Worm (Caenorhabditis elegans) whole organism, L4 larva: ENCODE measurements around the gene nlp-29.

Experiments
- F26F4.8 ChIP-seq: fragments of 200-800 bp; sonication (Bioruptor generic); conservative IDR thresholded peaks from 2 replicates; pipeline ENCODE4 v1.3.6; 2022; ENCODE audit warnings: missing genetic modification characterization, missing compliant biosample characterization
- F37D6.2 ChIP-seq: sonication (generic microtip); optimal IDR thresholded peaks from 2 replicates; lab custom pipeline; 2016; ENCODE audit warnings: mild to moderate bottlenecking, missing genetic modification characterization, missing compliant biosample characterization
- F49E8.2 ChIP-seq: sonication (generic microtip); optimal IDR thresholded peaks from 2 replicates; lab custom pipeline; 2016; ENCODE audit warnings: missing compliant biosample characterization, mild to moderate bottlenecking, missing genetic modification characterization, borderline replicate concordance
- R02D3.7 ChIP-seq: fragments of 150-350 bp; sonication (generic microtip); optimal IDR thresholded peaks from 3 replicates; lab custom pipeline; 2014; ENCODE audit warnings: missing biosample characterization, missing genetic modification characterization
- T26A8.4 ChIP-seq: fragments of 200-800 bp; sonication (Bioruptor generic); IDR thresholded peaks from 2 replicates; pipeline ENCODE4 v1.3.6; 2022; ENCODE audit warnings: missing genetic modification characterization, missing compliant biosample characterization
- ceh-28 ChIP-seq: fragments of 150-350 bp; optimal IDR thresholded peaks from 2 replicates; lab custom pipeline; 2014; ENCODE audit warnings: missing biosample characterization, missing genetic modification reagents, missing genetic modification characterization
- ceh-62 ChIP-seq: sonication (generic microtip); optimal IDR thresholded peaks from 2 replicates; lab custom pipeline; 2017; ENCODE audit warnings: missing biosample characterization, missing genetic modification characterization
- daf-12 ChIP-seq: fragments of 150-350 bp; optimal IDR thresholded peaks from 2 replicates; lab custom pipeline; 2014; ENCODE audit warnings: missing biosample characterization, missing genetic modification reagents, missing genetic modification characterization
- daf-16 ChIP-seq, 3 experiments: sonication (generic microtip); optimal IDR thresholded peaks; 2 replicates each; lab custom pipeline; 2016 to 2017; ENCODE audit warnings: missing genetic modification characterization in 3 of 3, missing genetic modification reagents in 3 of 3, mild to moderate bottlenecking in 2 of 3, missing compliant biosample characterization in 2 of 3, missing biosample characterization in 1 of 3, moderate library complexity in 1 of 3
- dve-1 ChIP-seq: sonication (generic microtip); optimal IDR thresholded peaks from 2 replicates; lab custom pipeline; 2017; ENCODE audit warnings: antibody characterized with exemption, mild to moderate bottlenecking, missing genetic modification characterization, missing compliant biosample characterization; ENCODE audit not compliant: insufficient read depth
- egl-43 ChIP-seq: fragments of 200-800 bp; sonication (Bioruptor generic); IDR thresholded peaks from 2 replicates; pipeline ENCODE4 v1.3.6; 2022; ENCODE audit warnings: missing genetic modification reagents, missing genetic modification characterization, missing compliant biosample characterization
- hif-1 ChIP-seq, 2 experiments: sonication (generic microtip); optimal IDR thresholded peaks; 2 replicates each; lab custom pipeline; 2016 to 2017; ENCODE audit warnings: missing compliant biosample characterization in 2 of 2, missing genetic modification characterization in 2 of 2, missing genetic modification reagents in 2 of 2, missing genotype in 2 of 2, mild to moderate bottlenecking in 1 of 2
- hlh-30 ChIP-seq: sonication (generic microtip); optimal IDR thresholded peaks from 2 replicates; lab custom pipeline; 2017; ENCODE audit warnings: antibody characterized with exemption, mild to moderate bottlenecking, missing genetic modification characterization, missing compliant biosample characterization; ENCODE audit not compliant: insufficient read depth
- lir-3 ChIP-seq: sonication (generic microtip); optimal IDR thresholded peaks from 2 replicates; lab custom pipeline; 2016; ENCODE audit warnings: mild to moderate bottlenecking, missing genetic modification characterization, missing compliant biosample characterization
- lsy-2 ChIP-seq, 2 experiments: fragments of 150-350 bp in 1 of 2; sonication (generic microtip) in 1 of 2; optimal IDR thresholded peaks; 2 replicates each; lab custom pipeline; 2014 to 2017; ENCODE audit warnings: missing biosample characterization in 2 of 2, missing genetic modification characterization in 2 of 2
- madf-9 ChIP-seq: fragments of 200-800 bp; sonication (Bioruptor generic); conservative IDR thresholded peaks from 2 replicates; pipeline ENCODE4 v1.3.6; 2022; ENCODE audit warnings: missing genetic modification reagents, missing genetic modification characterization, missing compliant biosample characterization
- mdl-1 ChIP-seq, 2 experiments: fragments of 150-350 bp in 1 of 2; sonication (generic microtip) in 1 of 2; optimal IDR thresholded peaks; 2 replicates each; lab custom pipeline; 2014 to 2017; ENCODE audit warnings: missing biosample characterization in 2 of 2, missing genetic modification characterization in 2 of 2
- mep-1 ChIP-seq: fragments of 150-350 bp; sonication (generic microtip); optimal IDR thresholded peaks from 3 replicates; lab custom pipeline; 2014; ENCODE audit warnings: missing biosample characterization, missing genetic modification characterization
- mes-2 ChIP-seq: sonication (generic microtip); optimal IDR thresholded peaks from 2 replicates; lab custom pipeline; 2016; ENCODE audit warnings: missing genotype, mild to moderate bottlenecking, missing genetic modification characterization, missing compliant biosample characterization; ENCODE audit not compliant: poor library complexity, severe bottlenecking
- mxl-2 ChIP-seq: fragments of 200-800 bp; sonication (Bioruptor generic); conservative IDR thresholded peaks from 2 replicates; pipeline ENCODE4 v1.3.6; 2022; ENCODE audit warnings: missing genetic modification reagents, missing genetic modification characterization, missing compliant biosample characterization
- nhr-10 ChIP-seq: fragments of 150-350 bp; optimal IDR thresholded peaks from 2 replicates; lab custom pipeline; 2014; ENCODE audit warnings: missing biosample characterization, missing genetic modification characterization
- nhr-11 ChIP-seq: fragments of 150-350 bp; optimal IDR thresholded peaks from 2 replicates; lab custom pipeline; 2014; ENCODE audit warnings: missing biosample characterization, missing genetic modification characterization
- nhr-28 ChIP-seq: fragments of 150-350 bp; optimal IDR thresholded peaks from 2 replicates; lab custom pipeline; 2014; ENCODE audit warnings: missing biosample characterization, missing genetic modification characterization
- nhr-41 ChIP-seq: fragments of 200-800 bp; sonication (Bioruptor generic); IDR thresholded peaks from 2 replicates; pipeline ENCODE4 v1.3.6; 2022; ENCODE audit warnings: missing genetic modification reagents, missing genetic modification characterization, missing compliant biosample characterization
- nhr-76 ChIP-seq: fragments of 150-350 bp; optimal IDR thresholded peaks from 2 replicates; lab custom pipeline; 2014; ENCODE audit warnings: missing biosample characterization, missing genetic modification characterization
- nhr-77 ChIP-seq: fragments of 150-350 bp; optimal IDR thresholded peaks from 2 replicates; lab custom pipeline; 2014; ENCODE audit warnings: missing biosample characterization, missing genetic modification characterization
- pha-4 ChIP-seq, 2 experiments: fragments of 150-350 bp in 1 of 2; fragments of 200-800 bp in 1 of 2; sonication (Bioruptor generic) in 1 of 2; IDR thresholded peaks in 1 of 2; optimal IDR thresholded peaks in 1 of 2; 2 replicates each; pipeline versions ENCODE4 v1.3.6 to Lab custom; 2014 to 2022; ENCODE audit warnings: missing genetic modification characterization in 2 of 2, missing genetic modification reagents in 2 of 2, missing biosample characterization in 1 of 2, missing compliant biosample characterization in 1 of 2
- rbr-2 ChIP-seq: sonication (generic microtip); optimal IDR thresholded peaks from 2 replicates; lab custom pipeline; 2016; ENCODE audit warnings: missing genotype, missing genetic modification characterization, missing compliant biosample characterization
- set-16 ChIP-seq: fragments of 200-800 bp; sonication (Bioruptor generic); IDR thresholded peaks from 2 replicates; pipeline ENCODE4 v1.3.6; 2022; ENCODE audit warnings: missing genetic modification reagents, missing genetic modification characterization, missing compliant biosample characterization
- skn-1 ChIP-seq: fragments of 150-350 bp; optimal IDR thresholded peaks from 2 replicates; lab custom pipeline; 2014; ENCODE audit warnings: missing biosample characterization, missing genetic modification characterization
- snpc-4 ChIP-seq: fragments of 150-350 bp; optimal IDR thresholded peaks from 2 replicates; lab custom pipeline; 2014; ENCODE audit warnings: missing biosample characterization, missing genetic modification characterization
- spr-1 ChIP-seq: sonication (generic microtip); optimal IDR thresholded peaks from 2 replicates; lab custom pipeline; 2016; ENCODE audit warnings: mild to moderate bottlenecking, missing genetic modification characterization, missing compliant biosample characterization
- tag-97 ChIP-seq: fragments of 200-800 bp; sonication (Bioruptor generic); IDR thresholded peaks from 2 replicates; pipeline ENCODE4 v1.3.6; 2022; ENCODE audit warnings: missing genetic modification characterization, missing compliant biosample characterization
- unc-130 ChIP-seq: sonication (generic microtip); optimal IDR thresholded peaks from 2 replicates; lab custom pipeline; 2016; ENCODE audit warnings: missing genetic modification reagents, missing genetic modification characterization, missing compliant biosample characterization
- unc-62 ChIP-seq, 3 experiments: fragments of 150-350 bp in 1 of 3; sonication (generic microtip); optimal IDR thresholded peaks in 2 of 3; peaks in 1 of 3; 1 replicate in 1 of 3; 2 replicates in 2 of 3; lab custom pipeline; 2014 to 2017; ENCODE audit warnings: missing biosample characterization in 3 of 3, missing genetic modification characterization in 3 of 3, missing genetic modification reagents in 3 of 3, missing genotype in 1 of 3

The nlp-29 gene

DNA sequence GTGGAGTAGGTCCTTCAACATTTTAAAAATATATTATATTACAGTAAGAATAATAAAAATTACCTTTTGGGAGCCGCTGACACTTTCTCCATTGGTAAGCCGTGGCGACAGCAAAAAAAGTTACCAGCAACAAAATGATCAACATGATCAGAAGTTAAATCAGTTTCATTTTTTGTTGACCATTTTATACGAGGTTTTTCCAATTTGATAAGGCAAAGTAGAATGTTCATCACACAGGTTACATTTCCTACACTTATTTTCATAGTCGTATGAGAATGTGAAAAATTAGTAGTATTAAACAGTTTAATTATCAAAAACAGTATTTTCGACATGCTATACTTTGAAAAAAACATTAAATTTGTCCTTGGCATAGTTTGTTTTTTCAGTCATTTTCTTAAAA, 11.4 kb upstream of the nlp-29 start, which contains the start of gene cyp-34A10:
TSS of gene cyp-34A10 (minus strand) at position 146 of the 400 bp plus-strand sequence.
- TF ChIP-seq rbr-2 (no peak), nhr-11 (tag; lab: Kevin White, UChicago) (no peak), daf-12 (tag; lab: Kevin White, UChicago) (no peak), daf-16 (GFP tag; optimal IDR thresholded peaks at IDR 0.05; lab: Kevin White, UChicago) (no peak), daf-16 (tag; optimal IDR thresholded peaks at IDR 0.05; lab: Kevin White, UChicago) (peak; percentile 13), nhr-28 (tag; lab: Kevin White, UChicago) (peak; percentile 73), snpc-4 (tag; lab: Kevin White, UChicago) (no peak), F49E8.2 (no peak), nhr-77 (peak; percentile 73), unc-130 (GFP tag; lab: Kevin White, UChicago) (no peak), T26A8.4 (GFP tag; lab: Robert Waterston, UW) (no peak), unc-62 (GFP tag; optimal IDR thresholded peaks at IDR 0.05 in 1 of 2; lab: Kevin White, UChicago) (peak in 1 of 2 experiments; percentile 43), unc-62 (tag; optimal IDR thresholded peaks at IDR 0.05; lab: Kevin White, UChicago) (no peak), ceh-62 (tag; lab: Kevin White, UChicago) (no peak)

DNA sequence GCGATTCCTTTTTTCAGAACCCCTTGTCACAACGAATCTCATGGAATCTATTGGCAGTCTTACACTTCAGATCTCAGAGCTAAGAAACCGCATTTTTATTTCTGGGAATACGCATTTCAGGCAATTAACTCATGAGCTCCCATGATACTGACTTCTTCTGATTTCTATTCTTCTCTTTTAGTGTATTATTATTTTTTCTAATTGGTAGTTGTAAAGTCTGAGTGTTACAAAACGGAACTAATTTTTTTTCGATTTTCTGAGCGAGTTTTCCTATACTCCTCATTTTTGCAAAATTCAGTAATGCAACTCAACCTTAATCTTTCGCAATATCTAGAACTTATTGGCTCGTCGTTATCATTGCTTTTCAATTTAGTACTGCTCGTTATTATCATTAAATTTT, 9.9 kb upstream of the nlp-29 start, which contains the start of gene str-82:
TSS of gene str-82 (plus strand) at position 301 of the 400 bp plus-strand sequence.
- no peak for TF ChIP-seq skn-1
- TF ChIP-seq dve-1 (tag; lab: Kevin White, UChicago), result no peak
- no peak for TF ChIP-seq hlh-30 (tag; lab: Kevin White, UChicago)
- TF ChIP-seq F37D6.2 (tag; lab: Kevin White, UChicago), result no peak
- no peak for TF ChIP-seq madf-9
- TF ChIP-seq mes-2 (tag; lab: Kevin White, UChicago), result no peak
- no peak for TF ChIP-seq R02D3.7 (tag; lab: Kevin White, UChicago)
- no peak for TF ChIP-seq mep-1
- TF ChIP-seq nhr-76 (tag; lab: Kevin White, UChicago), result no peak
- no peak for TF ChIP-seq nhr-10 (tag; lab: Kevin White, UChicago)

DNA sequence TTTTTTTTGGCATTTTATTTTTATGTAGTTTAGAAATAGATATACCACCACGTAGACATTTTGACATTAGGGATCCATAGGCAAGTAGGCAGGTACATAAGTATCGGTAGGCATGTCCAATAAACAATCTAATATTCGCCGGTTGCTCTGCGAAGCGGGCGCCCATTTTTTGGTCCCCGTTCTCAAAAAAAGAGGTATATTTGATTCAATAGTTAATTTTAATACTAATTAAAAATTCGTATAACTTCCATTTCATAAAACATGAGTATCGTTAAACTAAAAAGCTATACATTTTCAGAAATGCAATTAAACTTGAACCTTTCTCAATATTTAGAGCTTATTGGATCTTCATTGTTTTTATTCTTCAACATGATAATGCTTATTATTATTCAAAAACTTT, 7.3 kb upstream of the nlp-29 start, which contains the start of gene str-83:
TSS of gene str-83 (plus strand) at position 301 of the 400 bp plus-strand sequence.
- TF ChIP-seq spr-1 (tag; lab: Kevin White, UChicago), result no peak
- TF ChIP-seq hif-1 (tag; optimal IDR thresholded peaks at IDR 0.05; lab: Kevin White, UChicago), result no peak
- no peak for TF ChIP-seq unc-130 (GFP tag; lab: Kevin White, UChicago)

DNA sequence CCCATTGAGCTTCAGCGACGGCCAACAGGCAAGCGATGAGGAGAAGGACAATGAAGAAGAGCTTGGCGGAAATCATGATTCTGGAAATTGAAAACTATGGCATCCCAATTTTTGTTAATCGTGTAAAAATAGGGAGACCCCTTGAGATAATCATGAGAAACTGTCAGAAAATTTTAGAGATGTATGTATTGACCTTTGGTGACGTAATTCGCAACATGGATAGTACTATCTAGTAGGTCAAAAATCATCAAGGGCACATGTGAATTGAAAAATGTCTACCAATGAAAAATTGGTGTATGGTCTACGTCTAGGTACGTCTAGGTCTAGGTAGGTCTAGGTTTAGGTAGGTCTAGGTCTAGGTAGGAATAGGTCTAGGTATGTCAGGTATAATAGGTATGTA, 5.2 kb upstream of the nlp-29 start, which contains the start of gene nlp-34:
TSS of gene nlp-34 (minus strand) at position 82 of the 400 bp plus-strand sequence.
- TF ChIP-seq madf-9 (no peak), F37D6.2 (tag; lab: Kevin White, UChicago) (no peak), nhr-41 (GFP tag; lab: Robert Waterston, UW) (no peak), egl-43 (GFP tag; lab: Robert Waterston, UW) (no peak), mdl-1 (tag; optimal IDR thresholded peaks at IDR 0.05; lab: Kevin White, UChicago) (no peak), set-16 (GFP tag; lab: Robert Waterston, UW) (no peak), tag-97 (GFP tag; lab: Robert Waterston, UW) (no peak), mep-1 (no peak), pha-4 (GFP tag; IDR thresholded peaks at IDR 0.05; lab: Robert Waterston, UW) (no peak), pha-4 (tag; optimal IDR thresholded peaks at IDR 0.05; lab: Kevin White, UChicago) (no peak), lir-3 (tag; lab: Kevin White, UChicago) (no peak), F26F4.8 (GFP tag; lab: Robert Waterston, UW) (no peak), daf-16 (GFP tag; optimal IDR thresholded peaks at IDR 0.05; lab: Kevin White, UChicago) (no peak), daf-16 (tag; optimal IDR thresholded peaks at IDR 0.05; lab: Kevin White, UChicago) (no peak), mxl-2 (GFP tag; lab: Robert Waterston, UW) (no peak), ceh-28 (no peak), lsy-2 (tag; optimal IDR thresholded peaks at IDR 0.05; lab: Kevin White, UChicago) (no peak)
- TF ChIP-seq, all 104 proteins: peak for 0
